Worm (Caenorhabditis elegans) whole organism, L3 larva: ENCODE measurements around the gene ccdc-149.
A peak's percentile ranks its signal among the peaks of the same experiment; 100 is the strongest.

Experiments
- ama-1 ChIP-seq: fragments of 150-350 bp; optimal IDR thresholded peaks from 2 replicates; lab custom pipeline; 2018
- ceh-82 ChIP-seq: fragments of 150-350 bp; optimal IDR thresholded peaks from 2 replicates; lab custom pipeline; 2014; ENCODE audit warnings: missing biosample characterization, missing genetic modification characterization
- elt-2 ChIP-seq: sonication (generic microtip); optimal IDR thresholded peaks from 2 replicates; lab custom pipeline; 2016; ENCODE audit warnings: missing genetic modification reagents, mild to moderate bottlenecking, missing genetic modification characterization, missing compliant biosample characterization
- nhr-25 ChIP-seq: sonication (generic microtip); optimal IDR thresholded peaks from 2 replicates; lab custom pipeline; 2017; ENCODE audit warnings: missing biosample characterization, missing genetic modification characterization

- TF ChIP-seq nhr-25 (tag; lab: Kevin White, UChicago), result no peak
- peak; percentile 47 for TF ChIP-seq elt-2 (tag; lab: Kevin White, UChicago)
- no peak for TF ChIP-seq ama-1 (lab: Kevin White, UChicago)
- no peak for TF ChIP-seq ceh-82 (tag; lab: Kevin White, UChicago)
Measured at ce11 chrX:11479321-11479863, 31.9 kb downstream of the ccdc-149 start.
